Worm (Caenorhabditis elegans): Measurements from ENCODE around the gene F47D12.6.

The F47D12.6 gene

DNA sequence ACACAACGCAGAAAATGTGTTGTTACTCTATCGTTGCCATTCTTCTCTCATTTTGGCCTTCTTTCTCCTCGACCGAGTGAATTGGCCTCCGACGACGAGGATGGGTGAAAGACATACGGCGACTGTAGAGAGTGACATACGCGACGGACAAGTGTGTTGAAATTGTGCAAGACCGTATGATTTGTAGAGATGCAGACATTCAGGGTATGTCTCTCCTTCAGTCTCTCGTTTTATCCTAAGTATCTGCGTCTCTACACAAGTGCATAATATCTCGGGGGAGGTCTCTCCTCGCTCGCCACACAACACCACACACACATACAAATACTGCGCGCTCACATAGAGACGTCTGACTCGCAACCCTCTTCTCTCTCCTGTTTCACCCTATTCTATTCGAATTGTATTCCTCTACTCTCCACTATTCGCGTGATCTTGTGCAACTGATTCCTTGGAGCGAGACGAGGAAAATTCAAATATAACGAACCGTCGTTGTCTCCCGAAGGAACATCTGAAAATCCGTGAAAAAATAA, 7.0 kb downstream of the F47D12.6 start, which contains the start of gene hmg-1.2 (continued):
- TF ChIP-seq lin-14 (GFP tag; optimal IDR thresholded peaks at IDR 0.05): peak; percentile 94
- peak; percentile 79 to 81 for TF ChIP-seq lsy-2 (tag; optimal IDR thresholded peaks at IDR 0.05)
- TF ChIP-seq mef-2 (tag; optimal IDR thresholded peaks at IDR 0.05): peak; percentile 28
- TF ChIP-seq ceh-88 (GFP tag; IDR thresholded peaks at IDR 0.05): peak; percentile 71; the same call in 1 of the 2 replicates
- TF ChIP-seq snu-23 (GFP tag; optimal IDR thresholded peaks at IDR 0.05): peak; percentile 96
- peak; percentile 92 for TF ChIP-seq nhr-85 (tag)
- TF ChIP-seq nhr-20 (tag; optimal IDR thresholded peaks at IDR 0.05): peak; percentile 90
- peak; percentile 66 for TF ChIP-seq unc-130 (tag; optimal IDR thresholded peaks at IDR 0.05)
- peak; percentile 63 for TF ChIP-seq isw-1 (GFP tag; IDR thresholded peaks at IDR 0.05)
- TF ChIP-seq blmp-1 (tag; optimal IDR thresholded peaks at IDR 0.05): peak; percentile 40
- TF ChIP-seq pqm-1 (tag; optimal IDR thresholded peaks at IDR 0.05): no peak
- peak; percentile 69 for TF ChIP-seq nhr-90 (tag; optimal IDR thresholded peaks at IDR 0.05; ENCODE audit: poor library complexity)
- TF ChIP-seq nhr-12 (tag; optimal IDR thresholded peaks at IDR 0.05): no peak
- TF ChIP-seq nhr-11 (tag; optimal IDR thresholded peaks at IDR 0.05): peak; percentile 57
- peak; percentile 10 for TF ChIP-seq pax-3 (tag; optimal IDR thresholded peaks at IDR 0.05)
- peak; percentile 66 for TF ChIP-seq ceh-8 (GFP tag; optimal IDR thresholded peaks at IDR 0.05)
- peak; percentile 59 for TF ChIP-seq aly-2 (tag; optimal IDR thresholded peaks at IDR 0.05)
- TF ChIP-seq unc-30 (tag; optimal IDR thresholded peaks at IDR 0.05): no peak
- peak; percentile 88 for TF ChIP-seq tbx-2 (tag; optimal IDR thresholded peaks at IDR 0.05)
- peak; percentile 50 to 84 (median 62) for TF ChIP-seq ceh-82 (tag; optimal IDR thresholded peaks at IDR 0.05)
- TF ChIP-seq fos-1 (tag; optimal IDR thresholded peaks at IDR 0.05): peak; percentile 78
- TF ChIP-seq sptf-1 (tag; optimal IDR thresholded peaks at IDR 0.05): no peak
- peak; percentile 74 for TF ChIP-seq C16A3.4 (tag; optimal IDR thresholded peaks at IDR 0.05)
- no peak for TF ChIP-seq skn-1 (tag; optimal IDR thresholded peaks at IDR 0.05)
- peak; percentile 83 for TF ChIP-seq unc-86 (tag; optimal IDR thresholded peaks at IDR 0.05)
- peak; percentile 72 for TF ChIP-seq snpc-4 (tag; optimal IDR thresholded peaks at IDR 0.05)
- peak; percentile 89 for TF ChIP-seq nhr-19 (GFP tag; conservative IDR thresholded peaks at IDR 0.05)
- peak; percentile 74 to 79 for TF ChIP-seq lin-35 (GFP tag; optimal IDR thresholded peaks at IDR 0.05)

DNA sequence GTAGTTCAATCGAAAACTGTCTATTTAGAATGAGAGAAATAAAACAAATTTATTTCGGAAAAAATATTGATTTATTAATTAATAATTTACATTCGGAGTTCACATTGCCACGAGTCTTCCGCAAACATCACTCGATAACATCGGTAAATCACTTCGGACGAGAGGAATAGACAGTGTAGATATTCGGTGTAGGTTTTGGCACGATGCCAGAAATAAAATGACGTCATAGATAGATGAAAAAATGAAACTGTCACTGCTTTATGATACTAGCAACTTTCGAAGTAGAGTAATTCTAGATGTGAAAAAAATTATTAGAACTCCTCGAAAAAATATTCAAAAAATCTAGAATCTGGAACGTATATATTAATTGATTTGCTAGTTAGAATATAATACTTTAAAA, 7.6 kb downstream of the F47D12.6 start:
- TF ChIP-seq rnt-1 (tag; optimal IDR thresholded peaks at IDR 0.05) (peak; percentile 6), pag-3 (tag; optimal IDR thresholded peaks at IDR 0.05; ENCODE audit: borderline replicate concordance, insufficient read depth) (no peak), nhr-20 (tag; optimal IDR thresholded peaks at IDR 0.05) (no peak), C16A3.4 (tag; optimal IDR thresholded peaks at IDR 0.05) (no peak), fkh-4 (tag; optimal IDR thresholded peaks at IDR 0.05; ENCODE audit: borderline replicate concordance) (no peak), ztf-11 (tag; optimal IDR thresholded peaks at IDR 0.05) (no peak), dpl-1 (GFP tag; optimal IDR thresholded peaks at IDR 0.05) (no peak), nhr-237 (tag; optimal IDR thresholded peaks at IDR 0.05) (no peak), lir-3 (tag; optimal IDR thresholded peaks at IDR 0.05; ENCODE audit: poor library complexity) (no peak), unc-98 (GFP tag; IDR thresholded peaks at IDR 0.05) (no peak), nhr-85 (tag) (peak; percentile 76), aha-1 (tag; optimal IDR thresholded peaks at IDR 0.05) (no peak), lin-13 (GFP tag; optimal IDR thresholded peaks at IDR 0.05) (peak; percentile 19), elt-3 (tag; optimal IDR thresholded peaks at IDR 0.05) (no peak), nhr-90 (tag; optimal IDR thresholded peaks at IDR 0.05; ENCODE audit: poor library complexity) (no peak), sox-4 (tag; optimal IDR thresholded peaks at IDR 0.05) (no peak), efl-1 (optimal IDR thresholded peaks at IDR 0.05) (no peak), efl-1 (GFP tag; optimal IDR thresholded peaks at IDR 0.05 in 1 of 2) (no peak), hlh-17 (GFP tag; optimal IDR thresholded peaks at IDR 0.05; ENCODE audit: borderline replicate concordance) (no peak), nhr-47 (tag; optimal IDR thresholded peaks at IDR 0.05) (no peak), ceh-82 (tag; optimal IDR thresholded peaks at IDR 0.05) (no peak), pqm-1 (tag; optimal IDR thresholded peaks at IDR 0.05) (no peak), elt-2 (tag; optimal IDR thresholded peaks at IDR 0.05) (no peak), ztf-4 (tag; optimal IDR thresholded peaks at IDR 0.05) (no peak), swsn-7 (tag; optimal IDR thresholded peaks at IDR 0.05) (no peak)
